Worm (Caenorhabditis elegans) whole organism, mixed stage, embryonic: ENCODE results near the gene H40L08.8.

Experiments
- bed-3 ChIP-seq: fragments of 200-800 bp; sonication (Bioruptor generic); optimal IDR thresholded peaks from 3 replicates; lab custom pipeline; 2018; ENCODE audit warnings: mild to moderate bottlenecking, missing genetic modification characterization, moderate library complexity, missing compliant biosample characterization
- blmp-1 ChIP-seq: fragments of 150-350 bp; optimal IDR thresholded peaks from 2 replicates; lab custom pipeline; 2014; ENCODE audit warnings: missing biosample characterization, missing genetic modification characterization
- ceh-39 ChIP-seq: fragments of 150-350 bp; optimal IDR thresholded peaks from 2 replicates; lab custom pipeline; 2014; ENCODE audit warnings: missing biosample characterization, missing genetic modification characterization
- ceh-43 ChIP-seq: fragments of 200-800 bp; sonication (Bioruptor generic); optimal IDR thresholded peaks from 2 replicates; lab custom pipeline; 2018; ENCODE audit warnings: mild to moderate bottlenecking, missing genetic modification characterization, moderate library complexity, missing compliant biosample characterization
- ceh-83 ChIP-seq: fragments of 200-800 bp; sonication (Bioruptor generic); optimal IDR thresholded peaks from 2 replicates; lab custom pipeline; 2018; ENCODE audit warnings: mild to moderate bottlenecking, missing genetic modification characterization, missing compliant biosample characterization
- ces-1 ChIP-seq: fragments of 150-350 bp; optimal IDR thresholded peaks from 2 replicates; lab custom pipeline; 2014; ENCODE audit warnings: missing biosample characterization, missing genetic modification reagents, missing genetic modification characterization
- cnd-1 ChIP-seq: fragments of 200-800 bp; sonication (Bioruptor generic); optimal IDR thresholded peaks from 2 replicates; lab custom pipeline; 2018; ENCODE audit warnings: mild to moderate bottlenecking, missing genetic modification characterization, missing compliant biosample characterization
- drap-1 ChIP-seq: fragments of 200-800 bp; sonication (Bioruptor generic); optimal IDR thresholded peaks from 3 replicates; lab custom pipeline; 2018; ENCODE audit warnings: mild to moderate bottlenecking, missing genetic modification characterization, missing compliant biosample characterization
- elt-1 ChIP-seq: sonication (generic microtip); optimal IDR thresholded peaks from 2 replicates; lab custom pipeline; 2017; ENCODE audit warnings: missing genetic modification characterization, mild to moderate bottlenecking, missing compliant biosample characterization, antibody characterized with exemption, moderate library complexity, borderline replicate concordance; ENCODE audit not compliant: insufficient read depth
- elt-3 ChIP-seq: fragments of 150-350 bp; optimal IDR thresholded peaks from 2 replicates; lab custom pipeline; 2014; ENCODE audit warnings: missing biosample characterization, missing genetic modification characterization
- flh-1 ChIP-seq: fragments of 200-800 bp; sonication (Bioruptor generic); optimal IDR thresholded peaks from 2 replicates; lab custom pipeline; 2018; ENCODE audit warnings: mild to moderate bottlenecking, missing genetic modification characterization, moderate library complexity, missing compliant biosample characterization
- ham-2 ChIP-seq: fragments of 200-800 bp; sonication (Bioruptor generic); optimal IDR thresholded peaks from 2 replicates; lab custom pipeline; 2018; ENCODE audit warnings: mild to moderate bottlenecking, missing genetic modification characterization, missing compliant biosample characterization
- hlh-1 ChIP-seq: fragments of 150-350 bp; optimal IDR thresholded peaks from 2 replicates; lab custom pipeline; 2014; ENCODE audit warnings: missing biosample characterization, missing genetic modification reagents, missing genetic modification characterization
- lin-13 ChIP-seq: fragments of 150-350 bp; optimal IDR thresholded peaks from 2 replicates; lab custom pipeline; 2014; ENCODE audit warnings: missing biosample characterization, missing genetic modification characterization
- lin-32 ChIP-seq: fragments of 200-800 bp; sonication (Bioruptor generic); optimal IDR thresholded peaks from 2 replicates; lab custom pipeline; 2018; ENCODE audit warnings: mild to moderate bottlenecking, missing genetic modification characterization, missing compliant biosample characterization
- lsy-2 ChIP-seq: fragments of 150-350 bp; optimal IDR thresholded peaks from 2 replicates; lab custom pipeline; 2014; ENCODE audit warnings: missing biosample characterization, missing genetic modification characterization
- mab-5 ChIP-seq: fragments of 150-350 bp; optimal IDR thresholded peaks from 2 replicates; lab custom pipeline; 2014; ENCODE audit warnings: missing biosample characterization, missing genetic modification characterization
- mls-2 ChIP-seq: sonication (generic microtip); optimal IDR thresholded peaks from 2 replicates; lab custom pipeline; 2016; ENCODE audit warnings: mild to moderate bottlenecking, missing genetic modification characterization, moderate library complexity, missing compliant biosample characterization
- nhr-12 ChIP-seq: fragments of 150-350 bp; optimal IDR thresholded peaks from 2 replicates; lab custom pipeline; 2014; ENCODE audit warnings: missing biosample characterization, missing genetic modification characterization
- nhr-2 ChIP-seq: fragments of 150-350 bp; optimal IDR thresholded peaks from 2 replicates; lab custom pipeline; 2014; ENCODE audit warnings: missing biosample characterization, missing genetic modification characterization
- nhr-237 ChIP-seq: fragments of 150-350 bp; optimal IDR thresholded peaks from 2 replicates; lab custom pipeline; 2014; ENCODE audit warnings: missing biosample characterization, missing genetic modification characterization
- nhr-28 ChIP-seq: fragments of 150-350 bp; optimal IDR thresholded peaks from 2 replicates; lab custom pipeline; 2014; ENCODE audit warnings: missing biosample characterization, missing genetic modification characterization
- nhr-76 ChIP-seq: sonication (generic microtip); optimal IDR thresholded peaks from 2 replicates; lab custom pipeline; 2017; ENCODE audit warnings: missing biosample characterization, missing genetic modification characterization
- sem-2 ChIP-seq: fragments of 200-800 bp; sonication (Bioruptor generic); optimal IDR thresholded peaks from 2 replicates; lab custom pipeline; 2018; ENCODE audit warnings: mild to moderate bottlenecking, missing genetic modification characterization, missing compliant biosample characterization
- snpc-4 ChIP-seq: fragments of 150-350 bp; optimal IDR thresholded peaks from 2 replicates; lab custom pipeline; 2014; ENCODE audit warnings: missing biosample characterization, missing genetic modification characterization
- sptf-1 ChIP-seq: sonication (generic microtip); optimal IDR thresholded peaks from 2 replicates; lab custom pipeline; 2017; ENCODE audit warnings: mild to moderate bottlenecking, missing genetic modification characterization, moderate library complexity, missing compliant biosample characterization
- unc-39 ChIP-seq: fragments of 150-350 bp; optimal IDR thresholded peaks from 2 replicates; lab custom pipeline; 2014; ENCODE audit warnings: missing biosample characterization, missing genetic modification characterization
- unc-62 ChIP-seq: fragments of 150-350 bp; optimal IDR thresholded peaks from 2 replicates; lab custom pipeline; 2014; ENCODE audit warnings: missing biosample characterization, missing genetic modification reagents, missing genetic modification characterization
- zip-8 ChIP-seq: fragments of 150-350 bp; optimal IDR thresholded peaks from 2 replicates; lab custom pipeline; 2014; ENCODE audit warnings: missing biosample characterization, missing genetic modification characterization
- ztf-11 ChIP-seq: fragments of 150-350 bp; optimal IDR thresholded peaks from 2 replicates; lab custom pipeline; 2014; ENCODE audit warnings: missing biosample characterization, missing genetic modification characterization

H40L08.8 gene

ce11 chrX:15073479-15073878 is 4.0 kb downstream of the H40L08.8 start:
- TF ChIP-seq mls-2 (tag; lab: Kevin White, UChicago) (no peak), unc-39 (no peak), hlh-1 (tag; lab: Kevin White, UChicago) (no peak), nhr-237 (tag; lab: Kevin White, UChicago) (no peak)

DNA sequence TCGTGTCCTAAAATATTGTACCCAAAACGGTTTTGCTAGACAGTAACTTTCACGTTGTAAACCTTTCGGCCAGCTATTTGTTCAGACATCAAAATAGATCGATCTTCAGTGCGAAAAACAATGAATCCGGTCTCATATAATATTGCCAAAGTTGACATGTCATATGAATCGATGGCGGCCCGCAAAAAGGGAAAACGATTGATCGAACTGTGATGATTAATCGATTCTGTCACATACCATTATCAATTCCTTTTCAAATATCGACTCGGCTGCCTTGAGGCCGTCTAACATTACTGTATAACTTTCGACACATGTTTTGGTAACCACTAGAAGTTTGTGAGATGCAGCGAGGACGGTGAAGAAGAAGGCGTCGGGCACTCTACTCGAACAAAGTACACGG is 4.6 kb downstream of the H40L08.8 start:
- no peak for TF ChIP-seq sem-2 (GFP tag; lab: Kevin White, UChicago)
- TF ChIP-seq drap-1 (GFP tag; lab: Kevin White, UChicago) = no peak
- TF ChIP-seq blmp-1 (tag; lab: Kevin White, UChicago) = no peak

- TF ChIP-seq nhr-2 (tag; lab: Kevin White, UChicago) = no peak
- TF ChIP-seq drap-1 (GFP tag; lab: Kevin White, UChicago) = no peak
- no peak for TF ChIP-seq bed-3 (GFP tag; lab: Kevin White, UChicago)
- no peak for TF ChIP-seq sptf-1
- TF ChIP-seq ztf-11 = no peak
- TF ChIP-seq flh-1 (GFP tag; lab: Kevin White, UChicago) = no peak
- no peak for TF ChIP-seq mab-5 (tag; lab: Kevin White, UChicago)
- TF ChIP-seq nhr-28 (tag; lab: Kevin White, UChicago) = no peak
- no peak for TF ChIP-seq ces-1 (GFP tag; lab: Kevin White, UChicago)
- TF ChIP-seq snpc-4 (tag; lab: Kevin White, UChicago) = no peak
- no peak for TF ChIP-seq elt-1
- no peak for TF ChIP-seq nhr-237 (tag; lab: Kevin White, UChicago)
- no peak for TF ChIP-seq hlh-1 (tag; lab: Kevin White, UChicago)
- TF ChIP-seq, all 35 proteins: peak for 0
Measured at ce11 chrX:15070137-15070536, 7.3 kb downstream of the H40L08.8 start.

- TF ChIP-seq elt-3 (tag; lab: Kevin White, UChicago) (no peak), zip-8 (tag; lab: Kevin White, UChicago) (no peak), mls-2 (tag; lab: Kevin White, UChicago) (no peak), lin-13 (tag; lab: Kevin White, UChicago) (no peak), nhr-76 (tag; lab: Kevin White, UChicago) (no peak), nhr-2 (tag; lab: Kevin White, UChicago) (no peak), lin-32 (GFP tag; lab: Kevin White, UChicago) (no peak), unc-39 (no peak), sptf-1 (no peak), mab-5 (tag; lab: Kevin White, UChicago) (no peak)
Measured at ce11 chrX:15069242-15069641, 8.2 kb downstream of the H40L08.8 start, which contains the start of gene mam-6. Gene mam-6 (minus strand): TSS chrX:15069342.

ce11 chrX:15060303-15060702 is 17.1 kb downstream of the H40L08.8 start, which contains the start of gene fbxa-96:
Gene fbxa-96 (minus strand): TSS chrX:15060403.
- TF ChIP-seq ceh-39 (tag; lab: Kevin White, UChicago) = no peak
- TF ChIP-seq hlh-1 (tag; lab: Kevin White, UChicago) = no peak
- TF ChIP-seq ceh-83 (GFP tag; lab: Kevin White, UChicago) = no peak
- no peak for TF ChIP-seq unc-62 (GFP tag; lab: Kevin White, UChicago)
- no peak for TF ChIP-seq ham-2 (GFP tag; lab: Kevin White, UChicago)
- TF ChIP-seq nhr-76 (tag; lab: Kevin White, UChicago) = no peak
- no peak for TF ChIP-seq nhr-237 (tag; lab: Kevin White, UChicago)
- TF ChIP-seq snpc-4 (tag; lab: Kevin White, UChicago) = no peak
- no peak for TF ChIP-seq cnd-1 (tag; lab: Kevin White, UChicago)
- no peak for TF ChIP-seq ceh-43 (GFP tag; lab: Kevin White, UChicago)
- no peak for TF ChIP-seq unc-39
- TF ChIP-seq nhr-12 (tag; lab: Kevin White, UChicago) = no peak
- TF ChIP-seq, all 35 proteins: peak for 0

- TF ChIP-seq nhr-237 (tag; lab: Kevin White, UChicago) (no peak), ceh-39 (tag; lab: Kevin White, UChicago) (no peak), lsy-2 (tag; lab: Kevin White, UChicago) (no peak)
Measured at ce11 chrX:15057900-15058299, 19.5 kb downstream of the H40L08.8 start.
